Fruit fly (Drosophila melanogaster) whole organism, embryonic: ENCODE data around the gene Acyp.

ENCODE experiments used
- Antp ChIP-seq: fragments of 200-800 bp; sonication (Bioruptor generic); optimal IDR thresholded peaks from 3 replicates; lab custom pipeline; 2016; ENCODE audit warnings: missing biosample characterization, missing genetic modification characterization
- Bteb2 ChIP-seq: fragments of 200-800 bp; sonication (Bioruptor generic); optimal IDR thresholded peaks from 2 replicates; lab custom pipeline; 2016; ENCODE audit warnings: missing biosample characterization, missing genetic modification characterization
- C15 ChIP-seq: fragments of 200-800 bp; sonication (Bioruptor generic); IDR thresholded peaks from 3 replicates; pipeline ENCODE4 v1.3.6; 2022; ENCODE audit warnings: missing biosample characterization, missing genetic modification characterization
- CG10267 ChIP-seq: fragments of 200-800 bp; sonication (Bioruptor generic); optimal IDR thresholded peaks from 2 replicates; lab custom pipeline; 2018; ENCODE audit warnings: missing biosample characterization, mild to moderate bottlenecking, missing genetic modification characterization, moderate library complexity
- CG11085 ChIP-seq: fragments of 200-800 bp; sonication (Bioruptor generic); IDR thresholded peaks from 2 replicates; pipeline ENCODE4 v1.3.6; 2022; ENCODE audit warnings: missing biosample characterization, missing genetic modification characterization
- CG11723 ChIP-seq: fragments of 200-800 bp; sonication (Bioruptor generic); optimal IDR thresholded peaks from 2 replicates; lab custom pipeline; 2017; ENCODE audit warnings: missing biosample characterization, mild to moderate bottlenecking, missing genetic modification characterization
- CG12659 ChIP-seq: fragments of 200-800 bp; sonication (Bioruptor generic); optimal IDR thresholded peaks from 3 replicates; lab custom pipeline; 2017; ENCODE audit warnings: mild to moderate bottlenecking, missing biosample characterization, missing genetic modification reagents, missing genetic modification characterization
- CG12769 ChIP-seq: fragments of 200-800 bp; sonication (Bioruptor generic); optimal IDR thresholded peaks from 2 replicates; lab custom pipeline; 2019; ENCODE audit warnings: missing biosample characterization, mild to moderate bottlenecking, missing genetic modification characterization, moderate library complexity
- CG13624 ChIP-seq: fragments of 200-800 bp; sonication (Bioruptor generic); optimal IDR thresholded peaks from 2 replicates; lab custom pipeline; 2016; ENCODE audit warnings: missing biosample characterization, missing genetic modification characterization
- CG14860 ChIP-seq: fragments of 200-800 bp; sonication (Bioruptor generic); IDR thresholded peaks from 3 replicates; pipeline ENCODE4 v1.3.6; 2022; ENCODE audit warnings: missing biosample characterization, missing genetic modification characterization; ENCODE audit not compliant: partially characterized antibody
- CG15479 ChIP-seq: fragments of 200-800 bp; sonication (Bioruptor generic); optimal IDR thresholded peaks from 3 replicates; lab custom pipeline; 2019; ENCODE audit warnings: missing biosample characterization, mild to moderate bottlenecking, missing genetic modification characterization, moderate library complexity
- CG16815 ChIP-seq: fragments of 200-800 bp; sonication (Bioruptor generic); optimal IDR thresholded peaks from 3 replicates; lab custom pipeline; 2017; ENCODE audit warnings: missing biosample characterization, mild to moderate bottlenecking, missing genetic modification characterization
- CG17359 ChIP-seq: fragments of 200-800 bp; sonication (Bioruptor generic); optimal IDR thresholded peaks from 3 replicates; lab custom pipeline; 2018; ENCODE audit warnings: missing biosample characterization, mild to moderate bottlenecking, missing genetic modification characterization, moderate library complexity
- CG17912 ChIP-seq: fragments of 200-800 bp; sonication (Bioruptor generic); optimal IDR thresholded peaks from 2 replicates; lab custom pipeline; 2018; ENCODE audit warnings: missing biosample characterization, mild to moderate bottlenecking, missing genetic modification characterization
- CG18599 ChIP-seq: fragments of 200-800 bp; sonication (Bioruptor generic); optimal IDR thresholded peaks from 3 replicates; lab custom pipeline; 2017; ENCODE audit warnings: missing biosample characterization, missing genetic modification characterization, mild to moderate bottlenecking, moderate library complexity, missing genetic modification reagents
- CG18764 ChIP-seq: fragments of 200-800 bp; sonication (Bioruptor generic); optimal IDR thresholded peaks from 3 replicates; lab custom pipeline; 2016; ENCODE audit warnings: missing biosample characterization, missing genetic modification characterization
- CG2199 ChIP-seq: fragments of 200-800 bp; sonication (Bioruptor generic); IDR thresholded peaks from 3 replicates; pipeline ENCODE4 v1.3.6; 2022; ENCODE audit warnings: missing biosample characterization, missing genetic modification characterization
- CG32532 ChIP-seq: fragments of 200-800 bp; sonication (Bioruptor generic); IDR thresholded peaks from 2 replicates; pipeline ENCODE4 v1.3.6; 2022; ENCODE audit warnings: missing biosample characterization, missing genetic modification characterization
- CG6765 ChIP-seq: fragments of 200-800 bp; sonication (Bioruptor generic); optimal IDR thresholded peaks from 3 replicates; lab custom pipeline; 2017; ENCODE audit warnings: missing biosample characterization, mild to moderate bottlenecking, missing genetic modification characterization
- CG7556 ChIP-seq: fragments of 200-800 bp; sonication (Bioruptor generic); optimal IDR thresholded peaks from 2 replicates; lab custom pipeline; 2017; ENCODE audit warnings: missing biosample characterization, mild to moderate bottlenecking, missing genetic modification characterization
- Dll ChIP-seq: fragments of 200-800 bp; sonication (Bioruptor generic); IDR thresholded peaks from 4 replicates; pipeline ENCODE4 v1.3.6; 2022; ENCODE audit warnings: missing biosample characterization, missing genetic modification characterization; ENCODE audit not compliant: partially characterized antibody
- Doc3 ChIP-seq: fragments of 200-800 bp; sonication (Bioruptor generic); IDR thresholded peaks from 3 replicates; pipeline ENCODE4 v1.3.6; 2022; ENCODE audit warnings: missing biosample characterization, missing genetic modification characterization; ENCODE audit not compliant: partially characterized antibody
- Ets65A ChIP-seq: fragments of 200-800 bp; sonication (Bioruptor generic); peaks from one replicate; lab custom pipeline; 2016; ENCODE audit warnings: missing biosample characterization, missing genetic modification characterization
- Fer2 ChIP-seq: fragments of 200-800 bp; sonication (Bioruptor generic); optimal IDR thresholded peaks from 2 replicates; lab custom pipeline; 2018; ENCODE audit warnings: missing biosample characterization, mild to moderate bottlenecking, missing genetic modification characterization, moderate library complexity
- HHEX ChIP-seq: fragments of 200-800 bp; sonication (Bioruptor generic); optimal IDR thresholded peaks from 3 replicates; lab custom pipeline; 2017; ENCODE audit warnings: missing biosample characterization, mild to moderate bottlenecking, missing genetic modification characterization, missing genetic modification reagents
- Lim3 ChIP-seq: fragments of 200-800 bp; sonication (Bioruptor generic); IDR thresholded peaks from 2 replicates; pipeline ENCODE4 v1.3.6; 2022; ENCODE audit warnings: missing biosample characterization, missing genetic modification characterization
- Meics ChIP-seq: fragments of 200-800 bp; sonication (Bioruptor generic); optimal IDR thresholded peaks from 2 replicates; lab custom pipeline; 2017; ENCODE audit warnings: missing biosample characterization, mild to moderate bottlenecking, missing genetic modification characterization
- NC2α ChIP-seq: fragments of 200-800 bp; sonication (Bioruptor generic); optimal IDR thresholded peaks from 2 replicates; lab custom pipeline; 2016; ENCODE audit warnings: missing biosample characterization, missing genetic modification characterization
- NK7.1 ChIP-seq: fragments of 200-800 bp; sonication (Bioruptor generic); optimal IDR thresholded peaks from 3 replicates; lab custom pipeline; 2016; ENCODE audit warnings: missing biosample characterization, missing genetic modification characterization
- Ptx1 ChIP-seq: fragments of 200-800 bp; sonication (Bioruptor generic); IDR thresholded peaks from 2 replicates; pipeline ENCODE4 v1.3.6; 2022; ENCODE audit warnings: missing biosample characterization, missing genetic modification characterization
- ash1 ChIP-seq: fragments of 200-800 bp; sonication (Bioruptor generic); optimal IDR thresholded peaks from 2 replicates; lab custom pipeline; 2018; ENCODE audit warnings: missing biosample characterization, mild to moderate bottlenecking, missing genetic modification characterization
- bcd ChIP-seq: fragments of 200-800 bp; sonication (Bioruptor generic); optimal IDR thresholded peaks from 2 replicates; lab custom pipeline; 2017; ENCODE audit warnings: missing biosample characterization, mild to moderate bottlenecking, missing genetic modification characterization
- bowl ChIP-seq: fragments of 200-800 bp; sonication (Bioruptor generic); IDR thresholded peaks from 2 replicates; pipeline ENCODE4 v1.3.6; 2022; ENCODE audit warnings: missing biosample characterization, missing genetic modification characterization
- da ChIP-seq: fragments of 200-800 bp; sonication (Bioruptor generic); optimal IDR thresholded peaks from 2 replicates; lab custom pipeline; 2016; ENCODE audit warnings: missing biosample characterization, missing genetic modification characterization
- dati ChIP-seq: fragments of 200-800 bp; sonication (Bioruptor generic); IDR thresholded peaks from 2 replicates; pipeline ENCODE4 v1.3.6; 2022; ENCODE audit warnings: missing biosample characterization, missing genetic modification characterization
- fd102C ChIP-seq: fragments of 200-800 bp; sonication (Bioruptor generic); optimal IDR thresholded peaks from 2 replicates; lab custom pipeline; 2018; ENCODE audit warnings: missing biosample characterization, mild to moderate bottlenecking, missing genetic modification characterization, moderate library complexity
- gce ChIP-seq: fragments of 200-800 bp; sonication (Bioruptor generic); IDR thresholded peaks from 3 replicates; pipeline ENCODE4 v1.3.6; 2022; ENCODE audit warnings: missing biosample characterization, missing genetic modification characterization
- gsb ChIP-seq: fragments of 200-800 bp; sonication (Bioruptor generic); IDR thresholded peaks from 2 replicates; pipeline ENCODE4 v1.3.6; 2022; ENCODE audit warnings: missing biosample characterization, missing genetic modification characterization
- gt ChIP-seq: fragments of 200-800 bp; sonication (Bioruptor generic); IDR thresholded peaks from 2 replicates; pipeline ENCODE4 v1.3.6; 2022; ENCODE audit warnings: missing biosample characterization, missing genetic modification characterization
- hb ChIP-seq: fragments of 200-800 bp; sonication (Bioruptor generic); IDR thresholded peaks from 3 replicates; pipeline ENCODE4 v1.3.6; 2022; ENCODE audit warnings: missing biosample characterization, missing genetic modification characterization; ENCODE audit not compliant: partially characterized antibody
- knrl ChIP-seq: fragments of 200-800 bp; sonication (Bioruptor generic); IDR thresholded peaks from 3 replicates; pipeline ENCODE4 v1.3.6; 2022; ENCODE audit warnings: missing biosample characterization, missing genetic modification characterization; ENCODE audit not compliant: partially characterized antibody
- lilli ChIP-seq: fragments of 200-800 bp; sonication (Bioruptor generic); optimal IDR thresholded peaks from 3 replicates; lab custom pipeline; 2016; ENCODE audit warnings: missing biosample characterization, missing genetic modification characterization
- nerfin-1 ChIP-seq: fragments of 200-800 bp; sonication (Bioruptor generic); optimal IDR thresholded peaks from 3 replicates; lab custom pipeline; 2019; ENCODE audit warnings: missing biosample characterization, mild to moderate bottlenecking, missing genetic modification characterization, moderate library complexity
- org-1 ChIP-seq: fragments of 200-800 bp; sonication (Bioruptor generic); optimal IDR thresholded peaks from 2 replicates; lab custom pipeline; 2017; ENCODE audit warnings: missing biosample characterization, missing genetic modification characterization
- peb ChIP-seq: fragments of 200-800 bp; sonication (Bioruptor generic); IDR thresholded peaks from 2 replicates; pipeline ENCODE4 v1.3.6; 2022; ENCODE audit warnings: missing biosample characterization, missing genetic modification characterization
- repo ChIP-seq: fragments of 200-800 bp; sonication (Bioruptor generic); optimal IDR thresholded peaks from 2 replicates; lab custom pipeline; 2016; ENCODE audit warnings: missing biosample characterization, missing genetic modification characterization
- sd ChIP-seq: fragments of 200-800 bp; sonication (Bioruptor generic); optimal IDR thresholded peaks from 3 replicates; lab custom pipeline; 2018; ENCODE audit warnings: missing biosample characterization, mild to moderate bottlenecking, missing genetic modification characterization, moderate library complexity
- sens ChIP-seq: fragments of 200-800 bp; sonication (Bioruptor generic); peaks from one replicate; lab custom pipeline; 2016; ENCODE audit warnings: missing biosample characterization, missing genetic modification characterization
- zf30C ChIP-seq: fragments of 200-800 bp; sonication (Bioruptor generic); optimal IDR thresholded peaks from 3 replicates; lab custom pipeline; 2018; ENCODE audit warnings: missing biosample characterization, mild to moderate bottlenecking, missing genetic modification characterization
- zfh1 ChIP-seq: fragments of 200-800 bp; sonication (Bioruptor generic); IDR thresholded peaks from 3 replicates; pipeline ENCODE4 v1.3.6; 2022; ENCODE audit warnings: missing biosample characterization, missing genetic modification characterization

The Acyp gene

dm6 chr2L:13904331-13904911, 7.5 kb upstream of the Acyp start, which contains the start of gene Smg5 (continued):
- TF ChIP-seq fd102C (GFP tag; lab: Kevin White, UChicago) (no peak), org-1 (GFP tag; lab: Kevin White, UChicago) (peak; percentile 81), CG12659 (GFP tag; lab: Kevin White, UChicago) (peak; percentile 95), CG17359 (peak; percentile 80), Antp (GFP tag; lab: Kevin White, UChicago) (peak; percentile 97), CG7556 (peak; percentile 79), NK7.1 (GFP tag; lab: Kevin White, UChicago) (peak; percentile 71), CG12769 (tag; lab: Kevin White, UChicago) (peak; percentile 96), gt (GFP tag; lab: Robert Waterston, UW) (peak; percentile 92), CG11085 (GFP tag; lab: Robert Waterston, UW) (peak; percentile 88), zfh1 (GFP tag; lab: Robert Waterston, UW) (peak; percentile 96), CG13624 (peak; percentile 96), CG32532 (GFP tag; lab: Robert Waterston, UW) (peak; percentile 93), gce (GFP tag; lab: Robert Waterston, UW) (peak; percentile 83), Ptx1 (GFP tag; lab: Robert Waterston, UW) (peak; percentile 97), knrl (peak; percentile 98), lilli (peak; percentile 96), sens (GFP tag; lab: Kevin White, UChicago) (peak; percentile 97), CG18599 (GFP tag; lab: Kevin White, UChicago) (peak; percentile 74), da (GFP tag; lab: Kevin White, UChicago) (peak; percentile 92), C15 (GFP tag; lab: Robert Waterston, UW) (peak; percentile 87; the same call in 2 of the 3 replicates), CG6765 (GFP tag; lab: Kevin White, UChicago) (peak; percentile 62), Doc3 (GFP tag; lab: Robert Waterston, UW) (peak; percentile 82), CG2199 (peak; percentile 92; the same call in 2 of the 3 replicates), NC2α (GFP tag; lab: Kevin White, UChicago) (peak; percentile 85), CG10267 (tag; lab: Kevin White, UChicago) (peak; percentile 98), dati (GFP tag; lab: Robert Waterston, UW) (peak; percentile 58; the same call in 1 of the 2 replicates), sd (peak; percentile 74), CG14860 (GFP tag; lab: Robert Waterston, UW) (peak; percentile 97), Bteb2 (peak; percentile 97), zf30C (GFP tag; lab: Kevin White, UChicago) (peak; percentile 12), Lim3 (GFP tag; lab: Robert Waterston, UW) (peak; percentile 84), CG15479 (GFP tag; lab: Kevin White, UChicago) (peak; percentile 98), gsb (GFP tag; lab: Robert Waterston, UW) (peak; percentile 95), hb (peak; percentile 96), Meics (GFP tag; lab: Kevin White, UChicago) (peak; percentile 84), Dll (GFP tag; lab: Robert Waterston, UW) (peak; percentile 85), HHEX (no peak), CG16815 (peak; percentile 96), CG11723 (peak; percentile 79), repo (GFP tag; lab: Kevin White, UChicago) (peak; percentile 96), CG18764 (GFP tag; lab: Kevin White, UChicago) (peak; percentile 100), ash1 (GFP tag; lab: Kevin White, UChicago) (no peak), peb (peak; percentile 90), CG17912 (GFP tag; lab: Kevin White, UChicago) (peak; percentile 89), Ets65A (GFP tag; lab: Kevin White, UChicago) (peak; percentile 100), nerfin-1 (peak; percentile 89), Fer2 (peak; percentile 78), bowl (peak; percentile 82), bcd (peak; percentile 92)
